Fruit fly (Drosophila melanogaster): ENCODE results near the gene Syn.

Syn gene

DNA sequence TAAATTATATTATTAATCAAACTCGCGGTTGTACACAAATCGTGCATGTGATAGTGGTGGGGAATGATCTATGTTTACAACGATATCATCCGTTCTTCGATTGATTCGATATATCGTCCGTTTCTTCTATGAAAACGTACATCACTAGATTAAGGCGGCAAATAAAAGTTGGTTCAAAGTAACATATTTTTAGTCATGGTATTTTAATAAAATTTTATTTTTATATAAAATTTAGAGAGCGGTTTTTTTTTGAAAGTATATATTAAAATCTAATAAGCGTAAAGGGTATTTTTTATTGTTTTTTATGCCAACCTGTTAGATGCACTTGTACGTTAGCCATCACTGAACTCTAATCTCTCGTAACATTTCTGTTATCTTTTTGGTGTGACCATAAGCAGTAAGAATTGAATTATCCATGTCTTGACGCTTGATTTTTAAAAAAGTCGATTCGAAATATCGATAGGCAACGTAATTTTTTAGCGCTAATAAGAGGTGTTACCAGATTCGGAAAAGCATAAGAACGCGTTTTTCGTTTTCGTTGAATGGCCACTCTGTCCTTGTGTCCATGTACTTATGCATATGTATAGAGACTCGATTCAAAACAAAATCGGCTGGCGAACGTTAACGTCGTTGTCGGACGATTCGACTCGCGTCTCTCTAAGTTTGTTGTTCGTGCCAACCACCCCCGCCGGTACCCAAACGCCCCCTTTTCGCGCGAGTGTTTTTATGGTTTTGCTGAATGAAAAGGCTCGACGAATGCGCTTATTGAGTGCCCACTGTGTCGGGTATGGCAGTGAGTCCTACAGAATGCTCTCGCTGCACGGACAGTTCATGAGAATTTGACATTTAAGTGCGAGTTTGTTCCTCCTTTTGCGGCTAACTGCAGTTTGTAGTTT is 46.1 kb upstream of the Syn start, which contains the start of the genes TAF1B and Invadolysin (continued):
- peak; percentile 57 for TF ChIP-seq Hand (GFP tag; optimal IDR thresholded peaks at IDR 0.05)
- no peak for TF ChIP-seq hkb (optimal IDR thresholded peaks at IDR 0.05)
- peak; percentile 45 for TF ChIP-seq hkb (GFP tag; IDR thresholded peaks at IDR 0.05)
- no peak for TF ChIP-seq CG1832 (GFP tag; optimal IDR thresholded peaks at IDR 0.05)
- peak; percentile 45; the same call in 1 of the 3 replicates for TF ChIP-seq zfh1 (GFP tag; IDR thresholded peaks at IDR 0.05)
- no peak for TF ChIP-seq CG3838 (GFP tag; optimal IDR thresholded peaks at IDR 0.05)
- no peak for TF ChIP-seq CG9215 (GFP tag; IDR thresholded peaks at IDR 0.05)
- peak; percentile 81 for TF ChIP-seq CG12391 (tag; optimal IDR thresholded peaks at IDR 0.05)
- TF ChIP-seq tin (GFP tag; optimal IDR thresholded peaks at IDR 0.05): peak; percentile 20
- no peak for TF ChIP-seq jing (GFP tag; optimal IDR thresholded peaks at IDR 0.05)
- peak; percentile 19 for TF ChIP-seq zen (tag; optimal IDR thresholded peaks at IDR 0.05)
- peak; percentile 96 for TF ChIP-seq E2f2 (GFP tag; IDR thresholded peaks at IDR 0.05)
- TF ChIP-seq CG17829 (tag; optimal IDR thresholded peaks at IDR 0.05): peak; percentile 72
- TF ChIP-seq mam (GFP tag; optimal IDR thresholded peaks at IDR 0.05): peak; percentile 53
- peak; percentile 21 for TF ChIP-seq Dip3 (GFP tag; optimal IDR thresholded peaks at IDR 0.05)
- peak; percentile 94 for TF ChIP-seq Jarid2 (GFP tag; optimal IDR thresholded peaks at IDR 0.05)
- TF ChIP-seq CG10654 (GFP tag; optimal IDR thresholded peaks at IDR 0.05): peak; percentile 17
- peak; percentile 87 for TF ChIP-seq Lhr (GFP tag; optimal IDR thresholded peaks at IDR 0.05)
- TF ChIP-seq jigr1 (GFP tag; IDR thresholded peaks at IDR 0.05): no peak
- TF ChIP-seq CG2120 (GFP tag; optimal IDR thresholded peaks at IDR 0.05): peak; percentile 69
- peak; percentile 65 for TF ChIP-seq lilli (GFP tag; optimal IDR thresholded peaks at IDR 0.05)
- TF ChIP-seq Hmr (GFP tag; optimal IDR thresholded peaks at IDR 0.05): peak; percentile 78
- peak; percentile 40 for TF ChIP-seq CG4617 (GFP tag; optimal IDR thresholded peaks at IDR 0.05; ENCODE audit: borderline replicate concordance)
- TF ChIP-seq ham (GFP tag; IDR thresholded peaks at IDR 0.05): no peak
- no peak for TF ChIP-seq Atf3 (GFP tag; optimal IDR thresholded peaks at IDR 0.05)
- TF ChIP-seq ems (GFP tag; optimal IDR thresholded peaks at IDR 0.05): peak; percentile 42
- peak; percentile 42 for TF ChIP-seq pum (GFP tag; optimal IDR thresholded peaks at IDR 0.05)
- TF ChIP-seq CG6791 (GFP tag; IDR thresholded peaks at IDR 0.05; ENCODE audit: partially characterized antibody): peak; percentile 93
- no peak for TF ChIP-seq pho (GFP tag; optimal IDR thresholded peaks at IDR 0.05)
- peak; percentile 14; the same call in 1 of the 2 replicates for TF ChIP-seq H2.0 (GFP tag; IDR thresholded peaks at IDR 0.05)
- no peak for TF ChIP-seq kah (GFP tag; optimal IDR thresholded peaks at IDR 0.05)
- no peak for TF ChIP-seq schlank (tag; optimal IDR thresholded peaks at IDR 0.05)
- peak; percentile 58; the same call in 2 of the 3 replicates for TF ChIP-seq ci (GFP tag; IDR thresholded peaks at IDR 0.05)
- peak; percentile 56 for TF ChIP-seq CG13424 (tag; optimal IDR thresholded peaks at IDR 0.05)
- peak; percentile 69 for TF ChIP-seq Ptx1 (GFP tag; IDR thresholded peaks at IDR 0.05)
- no peak for TF ChIP-seq dysf (GFP tag; IDR thresholded peaks at IDR 0.05)
- peak; percentile 70 for TF ChIP-seq Rfx (GFP tag; IDR thresholded peaks at IDR 0.05)
- no peak for TF ChIP-seq CG3065 (GFP tag; optimal IDR thresholded peaks at IDR 0.05)
- TF ChIP-seq p53 (GFP tag; optimal IDR thresholded peaks at IDR 0.05): no peak
- no peak for TF ChIP-seq hth (optimal IDR thresholded peaks at IDR 0.05)
- TF ChIP-seq pan (optimal IDR thresholded peaks at IDR 0.05): no peak
- peak in 1 of 2 experiments; percentile 55 for TF ChIP-seq pan (GFP tag; optimal IDR thresholded peaks at IDR 0.05 in 1 of 2, IDR thresholded peaks at IDR 0.05 in 1 of 2)
- TF ChIP-seq CG13296 (GFP tag; optimal IDR thresholded peaks at IDR 0.05): peak; percentile 44
- no peak for TF ChIP-seq Hey (tag; optimal IDR thresholded peaks at IDR 0.05)
- TF ChIP-seq gce (GFP tag; IDR thresholded peaks at IDR 0.05): no peak
- peak; percentile 88 for TF ChIP-seq CG7963 (GFP tag; IDR thresholded peaks at IDR 0.05; ENCODE audit: partially characterized antibody)
- no peak for TF ChIP-seq sd (tag; optimal IDR thresholded peaks at IDR 0.05)
- peak; percentile 61; the same call in 1 of the 2 replicates for TF ChIP-seq Atf6 (GFP tag; IDR thresholded peaks at IDR 0.05)
- peak; percentile 48 for TF ChIP-seq sug (tag; optimal IDR thresholded peaks at IDR 0.05)
- peak; percentile 25; the same call in 1 of the 3 replicates for TF ChIP-seq H15 (GFP tag; IDR thresholded peaks at IDR 0.05)

Data from whole organism, embryonic.